Worm (Caenorhabditis elegans) whole organism, L2 larva: ENCODE measurements around the gene lact-5.

Source experiments
- C34F6.9 ChIP-seq: fragments of 150-350 bp; optimal IDR thresholded peaks from 2 replicates; lab custom pipeline; 2014; ENCODE audit warnings: missing biosample characterization, missing genetic modification characterization
- F13H6.1 ChIP-seq: sonication (generic microtip); optimal IDR thresholded peaks from 2 replicates; lab custom pipeline; 2016; ENCODE audit warnings: missing genetic modification characterization, missing compliant biosample characterization
- R02D3.7 ChIP-seq: fragments of 150-350 bp; optimal IDR thresholded peaks from 2 replicates; lab custom pipeline; 2014; ENCODE audit warnings: missing biosample characterization, missing genetic modification characterization
- Y55F3AM.14 ChIP-seq: fragments of 200-800 bp; sonication (Bioruptor generic); optimal IDR thresholded peaks from 2 replicates; lab custom pipeline; 2018; ENCODE audit warnings: mild to moderate bottlenecking, missing genetic modification characterization, missing compliant biosample characterization
- alr-1 ChIP-seq: fragments of 150-350 bp; optimal IDR thresholded peaks from 2 replicates; lab custom pipeline; 2014; ENCODE audit warnings: missing biosample characterization, missing genetic modification characterization
- ama-1 ChIP-seq: fragments of 150-350 bp; optimal IDR thresholded peaks from 2 replicates; lab custom pipeline; 2018; ENCODE audit warnings: inconsistent platforms
- blmp-1 ChIP-seq: sonication (generic microtip); optimal IDR thresholded peaks from 2 replicates; lab custom pipeline; 2017; ENCODE audit warnings: missing genetic modification characterization, mild to moderate bottlenecking, missing compliant biosample characterization, antibody characterized with exemption, moderate library complexity; ENCODE audit not compliant: insufficient read depth
- ceh-16 ChIP-seq: fragments of 150-350 bp; optimal IDR thresholded peaks from 2 replicates; lab custom pipeline; 2014; ENCODE audit warnings: missing biosample characterization, missing genetic modification characterization
- ceh-82 ChIP-seq: fragments of 150-350 bp; optimal IDR thresholded peaks from 2 replicates; lab custom pipeline; 2014; ENCODE audit warnings: missing biosample characterization, missing genetic modification characterization
- egl-27 ChIP-seq: sonication (generic microtip); optimal IDR thresholded peaks from 3 replicates; lab custom pipeline; 2017; ENCODE audit warnings: missing biosample characterization, missing genetic modification reagents, missing genetic modification characterization
- elt-1 ChIP-seq: fragments of 150-350 bp; optimal IDR thresholded peaks from 2 replicates; lab custom pipeline; 2014; ENCODE audit warnings: missing biosample characterization, missing genetic modification characterization
- fos-1 ChIP-seq: fragments of 150-350 bp; optimal IDR thresholded peaks from 2 replicates; lab custom pipeline; 2014; ENCODE audit warnings: missing biosample characterization, missing genetic modification characterization
- gmeb-1 ChIP-seq: fragments of 150-350 bp; optimal IDR thresholded peaks from 2 replicates; lab custom pipeline; 2014; ENCODE audit warnings: missing biosample characterization, missing genetic modification characterization
- lin-11 ChIP-seq: fragments of 150-350 bp; sonication (generic microtip); optimal IDR thresholded peaks from 2 replicates; lab custom pipeline; 2014; ENCODE audit warnings: missing biosample characterization, missing genetic modification characterization, inconsistent platforms, mixed read lengths
- lin-13 ChIP-seq: fragments of 150-350 bp; optimal IDR thresholded peaks from 2 replicates; lab custom pipeline; 2014; ENCODE audit warnings: missing biosample characterization, missing genetic modification reagents, missing genetic modification characterization
- lin-39 ChIP-seq: fragments of 150-350 bp; optimal IDR thresholded peaks from 2 replicates; lab custom pipeline; 2014; ENCODE audit warnings: missing biosample characterization, missing genetic modification reagents, missing genetic modification characterization
- lsy-2 ChIP-seq, 2 experiments: fragments of 150-350 bp in 1 of 2; sonication (generic microtip) in 1 of 2; optimal IDR thresholded peaks; 2 replicates each; lab custom pipeline; 2014 to 2017; ENCODE audit warnings: missing biosample characterization in 2 of 2, missing genetic modification characterization in 2 of 2
- mab-5 ChIP-seq: fragments of 150-350 bp; optimal IDR thresholded peaks from 2 replicates; lab custom pipeline; 2014; ENCODE audit warnings: missing biosample characterization, missing genetic modification characterization
- mbf-1 ChIP-seq: sonication (generic microtip); optimal IDR thresholded peaks from 2 replicates; lab custom pipeline; 2017; ENCODE audit warnings: missing biosample characterization, missing genetic modification characterization
- mdl-1 ChIP-seq, 2 experiments: fragments of 150-350 bp in 1 of 2; sonication (generic microtip) in 1 of 2; optimal IDR thresholded peaks; 2 replicates each; lab custom pipeline; 2017; ENCODE audit warnings: missing biosample characterization in 2 of 2, missing genetic modification characterization in 2 of 2
- nhr-10 ChIP-seq: sonication (generic microtip); optimal IDR thresholded peaks from 2 replicates; lab custom pipeline; 2017; ENCODE audit warnings: missing biosample characterization, missing genetic modification characterization
- nhr-11 ChIP-seq: fragments of 150-350 bp; optimal IDR thresholded peaks from 2 replicates; lab custom pipeline; 2014; ENCODE audit warnings: missing biosample characterization, missing genetic modification characterization
- nhr-12 ChIP-seq: fragments of 150-350 bp; optimal IDR thresholded peaks from 2 replicates; lab custom pipeline; 2014; ENCODE audit warnings: missing biosample characterization, missing genetic modification characterization
- nhr-129 ChIP-seq: fragments of 150-350 bp; optimal IDR thresholded peaks from 2 replicates; lab custom pipeline; 2014; ENCODE audit warnings: missing biosample characterization, missing genetic modification characterization
- nhr-21 ChIP-seq: fragments of 150-350 bp; optimal IDR thresholded peaks from 2 replicates; lab custom pipeline; 2014; ENCODE audit warnings: missing biosample characterization, missing genetic modification characterization
- nhr-23 ChIP-seq: fragments of 150-350 bp; optimal IDR thresholded peaks from 2 replicates; lab custom pipeline; 2014; ENCODE audit warnings: missing biosample characterization, missing genetic modification reagents, missing genetic modification characterization
- nhr-237 ChIP-seq: fragments of 150-350 bp; optimal IDR thresholded peaks from 2 replicates; lab custom pipeline; 2014; ENCODE audit warnings: missing biosample characterization, missing genetic modification characterization
- nhr-25 ChIP-seq: fragments of 150-350 bp; sonication (generic microtip); optimal IDR thresholded peaks from 3 replicates; lab custom pipeline; 2014; ENCODE audit warnings: missing biosample characterization, missing genetic modification characterization
- nhr-6 ChIP-seq: fragments of 150-350 bp; optimal IDR thresholded peaks from 2 replicates; lab custom pipeline; 2014; ENCODE audit warnings: missing biosample characterization, missing genetic modification characterization
- nhr-77 ChIP-seq: fragments of 150-350 bp; optimal IDR thresholded peaks from 2 replicates; lab custom pipeline; 2014; ENCODE audit warnings: missing biosample characterization, missing genetic modification characterization
- sem-4 ChIP-seq: fragments of 150-350 bp; optimal IDR thresholded peaks from 2 replicates; lab custom pipeline; 2014; ENCODE audit warnings: missing biosample characterization, missing genetic modification reagents, missing genetic modification characterization
- skn-1 ChIP-seq: sonication (generic microtip); optimal IDR thresholded peaks from 2 replicates; lab custom pipeline; 2017; ENCODE audit warnings: missing biosample characterization, missing genetic modification characterization
- sma-3 ChIP-seq: sonication (generic microtip); optimal IDR thresholded peaks from 2 replicates; lab custom pipeline; 2016; ENCODE audit warnings: missing genetic modification reagents, missing genetic modification characterization, missing compliant biosample characterization
- sma-9 ChIP-seq, 2 experiments: fragments of 150-350 bp in 1 of 2; sonication (generic microtip) in 1 of 2; optimal IDR thresholded peaks; 2 replicates each; lab custom pipeline; 2014 to 2016; ENCODE audit warnings: missing genetic modification characterization in 2 of 2, mild to moderate bottlenecking in 1 of 2, missing biosample characterization in 1 of 2, missing compliant biosample characterization in 1 of 2, missing genetic modification reagents in 1 of 2, moderate library complexity in 1 of 2
- snpc-4 ChIP-seq: fragments of 150-350 bp; optimal IDR thresholded peaks from 2 replicates; lab custom pipeline; 2014; ENCODE audit warnings: missing biosample characterization, missing genetic modification characterization
- unc-39 ChIP-seq: fragments of 150-350 bp; optimal IDR thresholded peaks from 2 replicates; lab custom pipeline; 2014; ENCODE audit warnings: missing biosample characterization, missing genetic modification characterization
- unc-62 ChIP-seq: fragments of 150-350 bp; optimal IDR thresholded peaks from 2 replicates; lab custom pipeline; 2014; ENCODE audit warnings: missing biosample characterization, missing genetic modification reagents, missing genetic modification characterization
- zag-1 ChIP-seq: fragments of 150-350 bp; optimal IDR thresholded peaks from 2 replicates; lab custom pipeline; 2014; ENCODE audit warnings: missing biosample characterization, missing genetic modification characterization
- ztf-11 ChIP-seq: sonication (generic microtip); optimal IDR thresholded peaks from 2 replicates; lab custom pipeline; 2017; ENCODE audit warnings: missing biosample characterization, missing genetic modification characterization
- ztf-4 ChIP-seq: fragments of 150-350 bp; optimal IDR thresholded peaks from 2 replicates; lab custom pipeline; 2014; ENCODE audit warnings: missing biosample characterization, missing genetic modification characterization

The lact-5 gene

ce11 chrII:4821739-4822138, at the start of gene lact-5:
TSS of gene lact-5 (minus strand) at chrII:4821739.
- TF ChIP-seq fos-1 (tag; lab: Kevin White, UChicago): peak; percentile 37
- TF ChIP-seq ceh-82 (tag; lab: Kevin White, UChicago): no peak
- TF ChIP-seq nhr-25: peak; percentile 28
- TF ChIP-seq sma-3 (GFP tag; lab: Kevin White, UChicago): no peak
- TF ChIP-seq sma-9 (GFP tag; optimal IDR thresholded peaks at IDR 0.05; lab: Kevin White, UChicago): peak; percentile 18
- no peak for TF ChIP-seq sma-9 (tag; optimal IDR thresholded peaks at IDR 0.05; lab: Kevin White, UChicago)
- no peak for TF ChIP-seq lin-11
- peak; percentile 94 for TF ChIP-seq blmp-1 (tag; lab: Kevin White, UChicago)
- peak; percentile 43 for TF ChIP-seq nhr-21 (tag; lab: Kevin White, UChicago)

ce11 chrII:4870691-4871090, 49.2 kb upstream of the lact-5 start, which contains the start of gene col-20:
TSS of gene col-20 (minus strand) at chrII:4870791.
- TF ChIP-seq nhr-237 (tag; lab: Kevin White, UChicago) (no peak), mbf-1 (tag; lab: Kevin White, UChicago) (no peak), Y55F3AM.14 (no peak), ama-1 (lab: Kevin White, UChicago) (no peak)

ce11 chrII:4869793-4870343, 48.3 kb upstream of the lact-5 start:
- no peak for TF ChIP-seq ceh-16 (tag; lab: Kevin White, UChicago)
- TF ChIP-seq gmeb-1 (tag; lab: Kevin White, UChicago): no peak
- no peak for TF ChIP-seq unc-62 (GFP tag; lab: Kevin White, UChicago)
- no peak for TF ChIP-seq nhr-6 (tag; lab: Kevin White, UChicago)
- TF ChIP-seq nhr-12: no peak
- no peak for TF ChIP-seq nhr-25
- TF ChIP-seq ceh-82 (tag; lab: Kevin White, UChicago): no peak
- TF ChIP-seq lin-39: no peak
- no peak for TF ChIP-seq mab-5 (tag; lab: Kevin White, UChicago)
- TF ChIP-seq, all 48 proteins: peak for 0

ce11 chrII:4867476-4867875, 45.9 kb upstream of the lact-5 start, which contains the start of gene col-17:
TSS of gene col-17 (minus strand) at chrII:4867576.
- TF ChIP-seq ama-1 (lab: Kevin White, UChicago): no peak
- no peak for TF ChIP-seq nhr-237 (tag; lab: Kevin White, UChicago)
- TF ChIP-seq snpc-4 (tag; lab: Kevin White, UChicago): no peak
- no peak for TF ChIP-seq ceh-16 (tag; lab: Kevin White, UChicago)
- no peak for TF ChIP-seq elt-1 (tag; lab: Kevin White, UChicago)
- no peak for TF ChIP-seq mdl-1 (tag; optimal IDR thresholded peaks at IDR 0.05; lab: Kevin White, UChicago)
- no peak for TF ChIP-seq fos-1 (tag; lab: Kevin White, UChicago)
- no peak for TF ChIP-seq nhr-77
- no peak for TF ChIP-seq lin-13 (GFP tag; lab: Kevin White, UChicago)
- TF ChIP-seq nhr-12: no peak
- TF ChIP-seq unc-39 (tag; lab: Kevin White, UChicago): no peak
- TF ChIP-seq sma-3 (GFP tag; lab: Kevin White, UChicago): no peak
- TF ChIP-seq zag-1 (tag; lab: Kevin White, UChicago): no peak
- no peak for TF ChIP-seq nhr-23 (tag; lab: Kevin White, UChicago)
- TF ChIP-seq R02D3.7: no peak
- TF ChIP-seq C34F6.9 (tag; lab: Kevin White, UChicago): no peak
- no peak for TF ChIP-seq gmeb-1 (tag; lab: Kevin White, UChicago)
- no peak for TF ChIP-seq nhr-21 (tag; lab: Kevin White, UChicago)
- TF ChIP-seq nhr-11 (tag; lab: Kevin White, UChicago): no peak
- TF ChIP-seq, all 48 proteins: peak for 0

- no peak for TF ChIP-seq skn-1
- TF ChIP-seq mab-5 (tag; lab: Kevin White, UChicago): no peak
- no peak for TF ChIP-seq Y55F3AM.14
- no peak for TF ChIP-seq zag-1 (tag; lab: Kevin White, UChicago)
- no peak for TF ChIP-seq C34F6.9 (tag; lab: Kevin White, UChicago)
- TF ChIP-seq lsy-2 (tag; optimal IDR thresholded peaks at IDR 0.05; lab: Kevin White, UChicago): no peak
- TF ChIP-seq lin-13 (GFP tag; lab: Kevin White, UChicago): no peak
- TF ChIP-seq nhr-77: no peak
- no peak for TF ChIP-seq F13H6.1 (tag; lab: Kevin White, UChicago)
- no peak for TF ChIP-seq ztf-11 (tag; lab: Kevin White, UChicago)
- peak; percentile 67 for TF ChIP-seq blmp-1 (tag; lab: Kevin White, UChicago)
- no peak for TF ChIP-seq nhr-129 (tag; lab: Kevin White, UChicago)
- peak; percentile 56 for TF ChIP-seq unc-62 (GFP tag; lab: Kevin White, UChicago)
- TF ChIP-seq nhr-12: no peak
- no peak for TF ChIP-seq alr-1 (tag; lab: Kevin White, UChicago)
- no peak for TF ChIP-seq sem-4
- no peak for TF ChIP-seq nhr-10 (tag; lab: Kevin White, UChicago)
- no peak for TF ChIP-seq nhr-237 (tag; lab: Kevin White, UChicago)
- TF ChIP-seq fos-1 (tag; lab: Kevin White, UChicago): peak; percentile 27
- TF ChIP-seq nhr-21 (tag; lab: Kevin White, UChicago): peak; percentile 84
- TF ChIP-seq nhr-11 (tag; lab: Kevin White, UChicago): no peak
- TF ChIP-seq elt-1 (tag; lab: Kevin White, UChicago): no peak
- TF ChIP-seq sma-9 (GFP tag; optimal IDR thresholded peaks at IDR 0.05; lab: Kevin White, UChicago): no peak
- no peak for TF ChIP-seq sma-9 (tag; optimal IDR thresholded peaks at IDR 0.05; lab: Kevin White, UChicago)
- no peak for TF ChIP-seq ztf-4 (tag; lab: Kevin White, UChicago)
- TF ChIP-seq lin-11: no peak
- TF ChIP-seq mdl-1 (tag; optimal IDR thresholded peaks at IDR 0.05; lab: Kevin White, UChicago): no peak
- TF ChIP-seq egl-27 (tag; lab: Kevin White, UChicago): no peak
- TF ChIP-seq unc-39 (tag; lab: Kevin White, UChicago): no peak
- no peak for TF ChIP-seq snpc-4 (tag; lab: Kevin White, UChicago)
- TF ChIP-seq nhr-25: peak; percentile 47
Measured at ce11 chrII:4866045-4866444, 44.5 kb upstream of the lact-5 start.
